Fruit fly (Drosophila melanogaster): ENCODE results near the gene Sec71.

The Sec71 gene

dm6 chr2L:13779795-13780108, 13.6 kb upstream of the Sec71 start (continued):
- TF ChIP-seq sens (GFP tag) (no peak), tgo (GFP tag; IDR thresholded peaks at IDR 0.05) (no peak), inv (GFP tag; IDR thresholded peaks at IDR 0.05; ENCODE audit: partially characterized antibody) (peak; percentile 35; the same call in 1 of the 2 replicates), Dfd (GFP tag; optimal IDR thresholded peaks at IDR 0.05) (peak in 1 of 2 experiments; percentile 26), CG34422 (GFP tag; IDR thresholded peaks at IDR 0.05) (peak; percentile 83; the same call in 1 of the 3 replicates), lmd (GFP tag; IDR thresholded peaks at IDR 0.05) (no peak), Atf-2 (GFP tag; optimal IDR thresholded peaks at IDR 0.05) (no peak), CG13287 (GFP tag; IDR thresholded peaks at IDR 0.05; ENCODE audit: partially characterized antibody) (peak; percentile 15; the same call in 1 of the 2 replicates), H15 (GFP tag; IDR thresholded peaks at IDR 0.05) (0 out of 3 replicates have a peak, but pooled peaks have one; percentile 19), z (GFP tag; IDR thresholded peaks at IDR 0.05) (peak; percentile 57; the same call in 1 of the 3 replicates), Xrp1 (GFP tag; IDR thresholded peaks at IDR 0.05) (no peak), NC2α (GFP tag; optimal IDR thresholded peaks at IDR 0.05) (no peak), HLHmδ (GFP tag; optimal IDR thresholded peaks at IDR 0.05) (no peak), tna (GFP tag; IDR thresholded peaks at IDR 0.05; ENCODE audit: partially characterized antibody) (0 out of 2 replicates have a peak, but pooled peaks have one; percentile 36), CG9797 (GFP tag; optimal IDR thresholded peaks at IDR 0.05) (no peak), pum (GFP tag; optimal IDR thresholded peaks at IDR 0.05) (no peak), Dref (GFP tag; IDR thresholded peaks at IDR 0.05) (no peak), CkIIα-i1 (GFP tag; IDR thresholded peaks at IDR 0.05) (no peak), HLH3B (GFP tag; IDR thresholded peaks at IDR 0.05) (no peak; the same call in 1 of the 2 replicates), wek (GFP tag; optimal IDR thresholded peaks at IDR 0.05) (peak; percentile 13), Awh (GFP tag; IDR thresholded peaks at IDR 0.05) (no peak), ci (GFP tag; IDR thresholded peaks at IDR 0.05) (peak; percentile 58; the same call in 2 of the 3 replicates), Neu2 (GFP tag; optimal IDR thresholded peaks at IDR 0.05; ENCODE audit: borderline replicate concordance) (no peak), Jarid2 (GFP tag; optimal IDR thresholded peaks at IDR 0.05) (peak; percentile 81), run (tag; optimal IDR thresholded peaks at IDR 0.05) (no peak), rib (GFP tag; IDR thresholded peaks at IDR 0.05) (peak; percentile 92), kni (GFP tag; optimal IDR thresholded peaks at IDR 0.05) (no peak), Fer1 (GFP tag; optimal IDR thresholded peaks at IDR 0.05) (no peak), CG7271 (tag; optimal IDR thresholded peaks at IDR 0.05) (no peak), zfh2 (GFP tag; optimal IDR thresholded peaks at IDR 0.05) (no peak), CG8388 (GFP tag; optimal IDR thresholded peaks at IDR 0.05) (no peak), Dad (GFP tag; optimal IDR thresholded peaks at IDR 0.05) (no peak), Rx (GFP tag; IDR thresholded peaks at IDR 0.05) (no peak), Sox100B (GFP tag; optimal IDR thresholded peaks at IDR 0.05) (no peak), bbx (GFP tag; IDR thresholded peaks at IDR 0.05; ENCODE audit: partially characterized antibody) (peak; percentile 67; the same call in 1 of the 2 replicates), CG11504 (tag; optimal IDR thresholded peaks at IDR 0.05) (no peak), CG2120 (GFP tag; optimal IDR thresholded peaks at IDR 0.05) (no peak), trem (tag; optimal IDR thresholded peaks at IDR 0.05) (no peak), CG3163 (GFP tag; optimal IDR thresholded peaks at IDR 0.05) (no peak), Ada2b (GFP tag; IDR thresholded peaks at IDR 0.05) (no peak), sqz (GFP tag; optimal IDR thresholded peaks at IDR 0.05) (no peak), hkb (optimal IDR thresholded peaks at IDR 0.05) (no peak), hkb (GFP tag; IDR thresholded peaks at IDR 0.05) (no peak), CG12071 (GFP tag; optimal IDR thresholded peaks at IDR 0.05) (no peak), Stat92E (GFP tag; optimal IDR thresholded peaks at IDR 0.05) (no peak), TFAM (GFP tag; optimal IDR thresholded peaks at IDR 0.05) (no peak), CG17568 (GFP tag; optimal IDR thresholded peaks at IDR 0.05) (no peak), CG2199 (GFP tag; IDR thresholded peaks at IDR 0.05) (0 out of 3 replicates have a peak, but pooled peaks have one; percentile 22)

Measured in whole organism, embryonic.